Worm (Caenorhabditis elegans): ENCODE data around the gene ceh-36.

DNA sequence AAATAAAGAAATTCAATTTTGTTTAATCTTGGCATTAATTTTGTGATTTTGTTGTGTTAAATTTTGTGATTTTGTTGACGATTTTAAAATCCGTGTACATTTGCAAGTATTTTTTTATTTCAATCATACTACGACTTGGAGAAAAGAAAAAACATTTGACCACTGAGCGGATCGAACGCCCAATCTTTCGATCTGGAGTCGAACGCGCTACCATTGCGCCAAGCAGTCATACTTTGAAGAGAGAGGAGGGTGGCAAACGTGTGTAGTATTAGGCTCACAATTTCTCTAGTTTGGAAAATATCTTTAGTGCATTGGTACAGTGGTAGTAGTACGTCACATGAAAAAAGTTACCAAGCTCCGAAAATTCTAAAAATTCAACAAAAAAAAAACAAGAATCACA lies 42.4 kb upstream of the ceh-36 start:
- TF ChIP-seq lsy-2 (tag; optimal IDR thresholded peaks at IDR 0.05) (no peak), nhr-12 (tag; optimal IDR thresholded peaks at IDR 0.05) (no peak), lin-39 (tag; optimal IDR thresholded peaks at IDR 0.05) (no peak), nhr-237 (tag; optimal IDR thresholded peaks at IDR 0.05) (no peak), unc-62 (GFP tag; optimal IDR thresholded peaks at IDR 0.05) (no peak), ZK546.5 (tag; optimal IDR thresholded peaks at IDR 0.05) (no peak), ztf-11 (tag; optimal IDR thresholded peaks at IDR 0.05) (no peak)
